Fruit fly (Drosophila melanogaster): ENCODE measurements around the gene mus312.

Gene mus312

DNA sequence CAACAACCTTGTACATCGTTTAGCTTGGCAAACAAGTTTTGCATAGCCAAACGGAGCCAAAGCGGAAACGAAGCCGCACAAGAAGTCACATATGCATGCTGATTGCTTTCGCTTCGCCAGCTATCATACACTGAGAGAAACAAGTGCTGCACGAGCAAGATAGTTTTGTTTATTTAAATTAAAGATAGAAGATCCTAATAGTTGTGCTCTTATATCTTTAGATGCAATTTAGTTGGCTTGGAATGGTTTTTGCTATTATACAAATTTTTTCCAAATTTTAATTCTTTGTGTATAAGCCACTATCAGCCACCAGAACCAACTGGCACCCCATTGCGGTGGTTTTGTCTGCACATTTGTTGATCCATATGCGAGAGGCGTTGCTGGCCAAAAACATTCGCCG, 45.4 kb upstream of the mus312 start (continued):
- TF ChIP-seq otp (GFP tag; IDR thresholded peaks at IDR 0.05) (no peak), CG17385 (GFP tag; optimal IDR thresholded peaks at IDR 0.05) (no peak), CG17568 (GFP tag; optimal IDR thresholded peaks at IDR 0.05) (no peak), Dad (GFP tag; optimal IDR thresholded peaks at IDR 0.05) (no peak), CG7745 (tag; optimal IDR thresholded peaks at IDR 0.05) (no peak), wor (GFP tag; IDR thresholded peaks at IDR 0.05) (no peak), amos (GFP tag; IDR thresholded peaks at IDR 0.05; ENCODE audit: partially characterized antibody) (no peak), CG12104 (GFP tag; optimal IDR thresholded peaks at IDR 0.05) (no peak), Hr51 (GFP tag; optimal IDR thresholded peaks at IDR 0.05) (no peak), CG15696 (tag; optimal IDR thresholded peaks at IDR 0.05) (no peak), CG32772 (GFP tag; IDR thresholded peaks at IDR 0.05) (no peak), nau (GFP tag; optimal IDR thresholded peaks at IDR 0.05) (no peak), CG17361 (GFP tag; IDR thresholded peaks at IDR 0.05) (no peak), CG12744 (GFP tag; optimal IDR thresholded peaks at IDR 0.05) (no peak), CG7786 (GFP tag; optimal IDR thresholded peaks at IDR 0.05) (no peak), CG12659 (GFP tag; optimal IDR thresholded peaks at IDR 0.05) (no peak), emc (GFP tag; optimal IDR thresholded peaks at IDR 0.05) (no peak), CG4360 (GFP tag; IDR thresholded peaks at IDR 0.05) (no peak), Drgx (GFP tag; IDR thresholded peaks at IDR 0.05) (peak; percentile 32; the same call in 1 of the 2 replicates), HLHmδ (GFP tag; optimal IDR thresholded peaks at IDR 0.05) (no peak), CG10462 (GFP tag; optimal IDR thresholded peaks at IDR 0.05) (no peak), crp (GFP tag; optimal IDR thresholded peaks at IDR 0.05) (no peak), CG17359 (tag; optimal IDR thresholded peaks at IDR 0.05) (no peak), E2f2 (GFP tag; IDR thresholded peaks at IDR 0.05) (no peak), slp2 (GFP tag; optimal IDR thresholded peaks at IDR 0.05) (no peak), fru (optimal IDR thresholded peaks at IDR 0.05) (no peak), gro (GFP tag; optimal IDR thresholded peaks at IDR 0.05) (no peak), knrl (GFP tag; IDR thresholded peaks at IDR 0.05; ENCODE audit: partially characterized antibody) (no peak), CG7372 (GFP tag; IDR thresholded peaks at IDR 0.05) (no peak), tgo (GFP tag; IDR thresholded peaks at IDR 0.05) (peak; percentile 16; the same call in 1 of the 3 replicates), gem (tag; optimal IDR thresholded peaks at IDR 0.05) (peak; percentile 14), sd (tag; optimal IDR thresholded peaks at IDR 0.05) (no peak), dmrt99B (tag; optimal IDR thresholded peaks at IDR 0.05) (peak; percentile 20)

DNA sequence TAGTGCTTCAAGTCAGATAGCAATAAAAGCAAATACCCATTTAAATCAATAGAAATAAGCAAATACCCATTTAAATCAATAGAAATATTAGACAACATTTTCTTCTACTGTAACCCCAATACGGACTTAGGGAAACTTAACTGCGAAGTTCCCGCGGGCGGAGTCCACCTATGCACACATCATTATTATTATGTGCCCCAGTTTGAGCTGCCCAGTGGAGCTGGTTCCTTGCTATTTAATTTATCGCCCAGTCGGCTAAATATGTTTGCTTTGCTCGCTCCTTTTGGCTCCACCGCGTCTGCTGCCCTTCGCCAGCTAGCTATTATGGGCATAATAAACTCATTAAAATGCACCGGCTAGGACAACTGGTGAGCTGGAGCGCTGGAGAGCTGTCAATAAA, 28.3 kb upstream of the mus312 start:
- TF ChIP-seq Ets65A (GFP tag) (peak; percentile 90), Dip3 (GFP tag; optimal IDR thresholded peaks at IDR 0.05) (no peak), dpn (GFP tag; optimal IDR thresholded peaks at IDR 0.05) (no peak), Sry-δ (GFP tag; optimal IDR thresholded peaks at IDR 0.05) (no peak), CG6654 (GFP tag; optimal IDR thresholded peaks at IDR 0.05) (no peak), CG30403 (GFP tag; optimal IDR thresholded peaks at IDR 0.05) (no peak), CG7839 (tag; optimal IDR thresholded peaks at IDR 0.05) (peak; percentile 1), Mad (GFP tag; optimal IDR thresholded peaks at IDR 0.05) (no peak), unc-4 (GFP tag; IDR thresholded peaks at IDR 0.05; ENCODE audit: partially characterized antibody) (no peak), lilli (GFP tag; optimal IDR thresholded peaks at IDR 0.05) (no peak), NfI (GFP tag; optimal IDR thresholded peaks at IDR 0.05) (no peak), mirr (GFP tag; optimal IDR thresholded peaks at IDR 0.05) (no peak), Spps (tag; optimal IDR thresholded peaks at IDR 0.05) (no peak), CG18599 (GFP tag; optimal IDR thresholded peaks at IDR 0.05) (peak; percentile 14), sqz (GFP tag; optimal IDR thresholded peaks at IDR 0.05) (no peak), Med (GFP tag) (no peak), CG32772 (GFP tag; IDR thresholded peaks at IDR 0.05) (no peak), CG5953 (GFP tag; IDR thresholded peaks at IDR 0.05) (no peak), sens (GFP tag) (peak; percentile 65), CG10565 (GFP tag; optimal IDR thresholded peaks at IDR 0.05) (no peak), gce (GFP tag; IDR thresholded peaks at IDR 0.05) (no peak), jing (GFP tag; optimal IDR thresholded peaks at IDR 0.05) (no peak)

Measured in whole organism, embryonic.